Fruit fly (Drosophila melanogaster): ENCODE results near the gene Mnt.
A peak's percentile ranks its signal among the peaks of the same experiment; 100 is the strongest.

Gene Mnt

dm6 chrX:3750232-3751075 lies 78.9 kb downstream of the Mnt start (continued):
- TF ChIP-seq CG9215 (GFP tag; IDR thresholded peaks at IDR 0.05) (peak; percentile 81), az2 (GFP tag; optimal IDR thresholded peaks at IDR 0.05) (peak; percentile 74), dan (GFP tag; IDR thresholded peaks at IDR 0.05) (peak; percentile 39; the same call in 1 of the 2 replicates), chif (GFP tag; optimal IDR thresholded peaks at IDR 0.05) (peak; percentile 73 to 88), sima (GFP tag; optimal IDR thresholded peaks at IDR 0.05) (no peak), Hey (tag; optimal IDR thresholded peaks at IDR 0.05) (peak; percentile 39), Abd-B (GFP tag; optimal IDR thresholded peaks at IDR 0.05) (peak; percentile 80), sim (GFP tag; IDR thresholded peaks at IDR 0.05) (no peak), Atf6 (GFP tag; IDR thresholded peaks at IDR 0.05) (peak; percentile 83), CG11247 (GFP tag; IDR thresholded peaks at IDR 0.05) (peak; percentile 84), Ssrp (tag; optimal IDR thresholded peaks at IDR 0.05) (peak; percentile 82), zen2 (GFP tag; IDR thresholded peaks at IDR 0.05; ENCODE audit: partially characterized antibody) (no peak), CG13123 (GFP tag; optimal IDR thresholded peaks at IDR 0.05) (peak; percentile 59), insv (GFP tag; optimal IDR thresholded peaks at IDR 0.05) (peak in 1 of 2 experiments; percentile 47), CG2875 (GFP tag; optimal IDR thresholded peaks at IDR 0.05) (peak; percentile 78), ssp (GFP tag; IDR thresholded peaks at IDR 0.05) (peak; percentile 79), ci (GFP tag; IDR thresholded peaks at IDR 0.05) (peak; percentile 89), Hand (GFP tag; optimal IDR thresholded peaks at IDR 0.05) (peak; percentile 77), unpg (GFP tag; optimal IDR thresholded peaks at IDR 0.05) (peak; percentile 92), dmrt11E (tag; optimal IDR thresholded peaks at IDR 0.05) (peak; percentile 71), CG2199 (GFP tag; IDR thresholded peaks at IDR 0.05) (peak; percentile 79; the same call in 1 of the 3 replicates), CG15073 (GFP tag; optimal IDR thresholded peaks at IDR 0.05) (peak; percentile 18), Antp (GFP tag; optimal IDR thresholded peaks at IDR 0.05) (peak; percentile 92), repo (GFP tag; optimal IDR thresholded peaks at IDR 0.05) (peak; percentile 70), Kr (GFP tag; optimal IDR thresholded peaks at IDR 0.05) (no peak), nom (GFP tag; optimal IDR thresholded peaks at IDR 0.05) (peak; percentile 51), CG13894 (tag; optimal IDR thresholded peaks at IDR 0.05) (peak; percentile 46), aop (GFP tag; IDR thresholded peaks at IDR 0.05) (no peak), exex (tag; optimal IDR thresholded peaks at IDR 0.05) (peak; percentile 53), Chrac-16 (GFP tag; optimal IDR thresholded peaks at IDR 0.05) (peak; percentile 85), salm (tag; optimal IDR thresholded peaks at IDR 0.05) (peak; percentile 76), jigr1 (GFP tag; IDR thresholded peaks at IDR 0.05) (peak; percentile 83; the same call in 2 of the 3 replicates), zf30C (GFP tag; optimal IDR thresholded peaks at IDR 0.05) (no peak), slp2 (GFP tag; optimal IDR thresholded peaks at IDR 0.05) (peak; percentile 67), CG32767 (GFP tag; IDR thresholded peaks at IDR 0.05) (peak; percentile 90), CG2678 (tag; optimal IDR thresholded peaks at IDR 0.05) (peak; percentile 93), gsb (GFP tag; IDR thresholded peaks at IDR 0.05) (peak; percentile 82), CG3847 (GFP tag; IDR thresholded peaks at IDR 0.05) (peak; percentile 81), CG12299 (tag; optimal IDR thresholded peaks at IDR 0.05) (peak; percentile 86), ac (GFP tag; optimal IDR thresholded peaks at IDR 0.05) (peak; percentile 9), ems (GFP tag; optimal IDR thresholded peaks at IDR 0.05) (peak; percentile 83), CG1603 (tag; optimal IDR thresholded peaks at IDR 0.05) (peak; percentile 94), lola (GFP tag; optimal IDR thresholded peaks at IDR 0.05) (peak in 2 of 3 experiments; percentile 12 to 74), Six4 (GFP tag; optimal IDR thresholded peaks at IDR 0.05) (peak; percentile 71), CG14014 (GFP tag; IDR thresholded peaks at IDR 0.05) (peak; percentile 80), CG10565 (GFP tag; optimal IDR thresholded peaks at IDR 0.05) (peak; percentile 4), ato (GFP tag; IDR thresholded peaks at IDR 0.05; ENCODE audit: partially characterized antibody) (no peak), gsb-n (tag; optimal IDR thresholded peaks at IDR 0.05) (peak; percentile 80)
